Fruit fly (Drosophila melanogaster): ENCODE data around the gene CG14712.
A peak's percentile ranks its signal among the peaks of the same experiment; 100 is the strongest.

The CG14712 gene

dm6 chr3R:11678016-11678415, 49.5 kb downstream of the CG14712 start, which contains the start of gene CG18476 (continued):
- TF ChIP-seq sima (GFP tag; optimal IDR thresholded peaks at IDR 0.05) (no peak), CG11723 (GFP tag; optimal IDR thresholded peaks at IDR 0.05) (peak; percentile 59), Taf1 (GFP tag; IDR thresholded peaks at IDR 0.05) (peak; percentile 73), Ets65A (GFP tag) (peak; percentile 90), CG12219 (GFP tag; optimal IDR thresholded peaks at IDR 0.05) (peak; percentile 76), CG3407 (GFP tag; optimal IDR thresholded peaks at IDR 0.05) (peak; percentile 80), CG11504 (tag; optimal IDR thresholded peaks at IDR 0.05) (peak; percentile 95), esg (GFP tag; conservative IDR thresholded peaks at IDR 0.05) (peak; percentile 91), bigmax (GFP tag; optimal IDR thresholded peaks at IDR 0.05) (no peak), Mes4 (GFP tag; optimal IDR thresholded peaks at IDR 0.05) (peak; percentile 51), sd (tag; optimal IDR thresholded peaks at IDR 0.05) (no peak), chn (GFP tag; optimal IDR thresholded peaks at IDR 0.05) (peak; percentile 71), dimm (GFP tag; IDR thresholded peaks at IDR 0.05) (peak; percentile 58), az2 (GFP tag; optimal IDR thresholded peaks at IDR 0.05) (peak; percentile 90), CG2199 (GFP tag; IDR thresholded peaks at IDR 0.05) (peak; percentile 90), fd3F (GFP tag; optimal IDR thresholded peaks at IDR 0.05) (peak; percentile 90), Nf-YC (tag; optimal IDR thresholded peaks at IDR 0.05) (peak; percentile 84), CG12155 (GFP tag; optimal IDR thresholded peaks at IDR 0.05) (peak; percentile 84), Ravus (GFP tag; IDR thresholded peaks at IDR 0.05) (peak; percentile 80), nmo (GFP tag; optimal IDR thresholded peaks at IDR 0.05) (peak; percentile 97), Bteb2 (GFP tag; optimal IDR thresholded peaks at IDR 0.05) (peak; percentile 77), CG6654 (GFP tag; optimal IDR thresholded peaks at IDR 0.05) (peak; percentile 73), CG8765 (GFP tag; IDR thresholded peaks at IDR 0.05) (peak; percentile 82), Ssrp (tag; optimal IDR thresholded peaks at IDR 0.05) (peak; percentile 92), CG15269 (tag; optimal IDR thresholded peaks at IDR 0.05) (peak; percentile 94), CG5245 (GFP tag; optimal IDR thresholded peaks at IDR 0.05) (peak; percentile 77), CG9215 (GFP tag; IDR thresholded peaks at IDR 0.05) (peak; percentile 88), CG30403 (GFP tag; optimal IDR thresholded peaks at IDR 0.05) (peak; percentile 95), crp (GFP tag; optimal IDR thresholded peaks at IDR 0.05) (peak in 1 of 2 experiments; percentile 47), emc (GFP tag; optimal IDR thresholded peaks at IDR 0.05) (peak; percentile 42), pita (GFP tag; optimal IDR thresholded peaks at IDR 0.05) (no peak), CG12659 (GFP tag; optimal IDR thresholded peaks at IDR 0.05) (peak; percentile 94), CG2712 (tag; optimal IDR thresholded peaks at IDR 0.05) (peak; percentile 96), Gsc (GFP tag; IDR thresholded peaks at IDR 0.05) (peak; percentile 68; the same call in 1 of the 2 replicates), ssp (GFP tag; IDR thresholded peaks at IDR 0.05) (peak; percentile 80), CG9797 (GFP tag; optimal IDR thresholded peaks at IDR 0.05) (peak; percentile 47), CG11560 (tag; IDR thresholded peaks at IDR 0.05) (peak; percentile 69), unpg (GFP tag; optimal IDR thresholded peaks at IDR 0.05) (peak; percentile 96), CG7839 (tag; optimal IDR thresholded peaks at IDR 0.05) (peak; percentile 96), CG4282 (GFP tag; optimal IDR thresholded peaks at IDR 0.05) (no peak), CG9437 (GFP tag; optimal IDR thresholded peaks at IDR 0.05) (peak; percentile 82), toy (GFP tag; IDR thresholded peaks at IDR 0.05) (peak; percentile 87), Antp (GFP tag; optimal IDR thresholded peaks at IDR 0.05) (peak; percentile 36), CG6765 (GFP tag; optimal IDR thresholded peaks at IDR 0.05) (peak; percentile 80), slou (GFP tag; optimal IDR thresholded peaks at IDR 0.05) (peak; percentile 55), Atf6 (GFP tag; IDR thresholded peaks at IDR 0.05) (peak; percentile 88), CG6175 (GFP tag; IDR thresholded peaks at IDR 0.05) (peak; percentile 86), pfk (GFP tag; optimal IDR thresholded peaks at IDR 0.05) (no peak), CG15479 (GFP tag; optimal IDR thresholded peaks at IDR 0.05) (no peak), CG8944 (GFP tag; optimal IDR thresholded peaks at IDR 0.05) (peak; percentile 36), Fer2 (tag; optimal IDR thresholded peaks at IDR 0.05) (peak; percentile 86), slbo (GFP tag; IDR thresholded peaks at IDR 0.05) (peak; percentile 95)

Measured in whole organism, embryonic.